Fruit fly (Drosophila melanogaster) whole organism, embryonic: ENCODE data around the gene CG43638.

ENCODE experiments used
- Asciz ChIP-seq: fragments of 200-800 bp; sonication (Bioruptor generic); optimal IDR thresholded peaks from 2 replicates; lab custom pipeline; 2017; ENCODE audit warnings: missing biosample characterization, mild to moderate bottlenecking, missing genetic modification characterization, missing genetic modification reagents
- CG11560 ChIP-seq: fragments of 200-800 bp; sonication (Bioruptor generic); IDR thresholded peaks from 3 replicates; pipeline ENCODE4 v1.3.6; 2022; ENCODE audit warnings: missing biosample characterization, missing genetic modification characterization
- CG12071 ChIP-seq: fragments of 200-800 bp; sonication (Bioruptor generic); optimal IDR thresholded peaks from 3 replicates; lab custom pipeline; 2018; ENCODE audit warnings: missing biosample characterization, mild to moderate bottlenecking, missing genetic modification characterization
- CG13775 ChIP-seq: fragments of 200-800 bp; sonication (Bioruptor generic); optimal IDR thresholded peaks from 3 replicates; lab custom pipeline; 2017; ENCODE audit warnings: missing biosample characterization, mild to moderate bottlenecking, missing genetic modification characterization
- CG1792 ChIP-seq: fragments of 200-800 bp; sonication (Bioruptor generic); optimal IDR thresholded peaks from 2 replicates; lab custom pipeline; 2016; ENCODE audit warnings: missing biosample characterization, missing genetic modification characterization
- CG2116 ChIP-seq: fragments of 200-800 bp; sonication (Bioruptor generic); optimal IDR thresholded peaks from 3 replicates; lab custom pipeline; 2018; ENCODE audit warnings: missing biosample characterization, mild to moderate bottlenecking, missing genetic modification characterization
- CG30020 ChIP-seq: fragments of 200-800 bp; optimal IDR thresholded peaks from 2 replicates; lab custom pipeline; 2019; ENCODE audit warnings: missing biosample characterization, mild to moderate bottlenecking, missing genetic modification characterization, moderate library complexity
- CG3281 ChIP-seq: fragments of 200-800 bp; sonication (Bioruptor generic); optimal IDR thresholded peaks from 3 replicates; lab custom pipeline; 2017; ENCODE audit warnings: missing biosample characterization, mild to moderate bottlenecking, missing genetic modification characterization
- CG33557 ChIP-seq: fragments of 200-800 bp; sonication (Bioruptor generic); optimal IDR thresholded peaks from 2 replicates; lab custom pipeline; 2019; ENCODE audit warnings: missing biosample characterization, mild to moderate bottlenecking, missing genetic modification characterization, moderate library complexity
- CG3847 ChIP-seq: fragments of 200-800 bp; sonication (Bioruptor generic); IDR thresholded peaks from 2 replicates; pipeline ENCODE4 v1.3.6; 2022; ENCODE audit warnings: missing biosample characterization, missing genetic modification characterization
- CG7357 ChIP-seq: fragments of 200-800 bp; sonication (Bioruptor generic); IDR thresholded peaks from 3 replicates; pipeline ENCODE4 v1.3.6; 2022; ENCODE audit warnings: missing biosample characterization, missing genetic modification characterization
- CG8089 ChIP-seq: fragments of 200-800 bp; sonication (Bioruptor generic); optimal IDR thresholded peaks from 3 replicates; lab custom pipeline; 2016; ENCODE audit warnings: missing biosample characterization, missing genetic modification characterization
- CG8281 ChIP-seq: fragments of 200-800 bp; sonication (Bioruptor generic); optimal IDR thresholded peaks from 2 replicates; lab custom pipeline; 2018; ENCODE audit warnings: missing biosample characterization, mild to moderate bottlenecking, missing genetic modification characterization, moderate library complexity
- CG8765 ChIP-seq: fragments of 200-800 bp; sonication (Bioruptor generic); IDR thresholded peaks from 2 replicates; pipeline ENCODE4 v1.3.6; 2022; ENCODE audit warnings: missing biosample characterization, missing genetic modification characterization
- CG9437 ChIP-seq: fragments of 200-800 bp; sonication (Bioruptor generic); optimal IDR thresholded peaks from 2 replicates; lab custom pipeline; 2018; ENCODE audit warnings: missing biosample characterization, mild to moderate bottlenecking, missing genetic modification characterization
- CG9797 ChIP-seq: fragments of 200-800 bp; sonication (Bioruptor generic); optimal IDR thresholded peaks from 3 replicates; lab custom pipeline; 2018; ENCODE audit warnings: missing biosample characterization, mild to moderate bottlenecking, missing genetic modification characterization
- CG9932 ChIP-seq: fragments of 200-800 bp; sonication (Bioruptor generic); IDR thresholded peaks from 2 replicates; pipeline ENCODE4 v1.3.6; 2022; ENCODE audit warnings: missing biosample characterization, missing genetic modification characterization
- CrebB ChIP-seq: fragments of 200-800 bp; sonication (Bioruptor generic); optimal IDR thresholded peaks from 3 replicates; lab custom pipeline; 2018; ENCODE audit warnings: missing biosample characterization, mild to moderate bottlenecking, missing genetic modification characterization
- D19A ChIP-seq: fragments of 200-800 bp; optimal IDR thresholded peaks from 3 replicates; lab custom pipeline; 2019; ENCODE audit warnings: missing biosample characterization, mild to moderate bottlenecking, missing genetic modification characterization, moderate library complexity
- Dll ChIP-seq: fragments of 200-800 bp; sonication (Bioruptor generic); IDR thresholded peaks from 4 replicates; pipeline ENCODE4 v1.3.6; 2022; ENCODE audit warnings: missing biosample characterization, missing genetic modification characterization; ENCODE audit not compliant: partially characterized antibody
- E2f1 ChIP-seq: fragments of 200-800 bp; sonication (Bioruptor generic); IDR thresholded peaks from 2 replicates; pipeline ENCODE4 v1.3.6; 2022; ENCODE audit warnings: missing biosample characterization, missing genetic modification characterization
- H2.0 ChIP-seq: fragments of 200-800 bp; sonication (Bioruptor generic); IDR thresholded peaks from 2 replicates; pipeline ENCODE4 v1.3.6; 2022; ENCODE audit warnings: missing biosample characterization, missing genetic modification characterization
- Hsf ChIP-seq: fragments of 200-800 bp; sonication (Bioruptor generic); optimal IDR thresholded peaks from 3 replicates; lab custom pipeline; 2016; ENCODE audit warnings: missing biosample characterization, missing genetic modification characterization
- Lim3 ChIP-seq: fragments of 200-800 bp; sonication (Bioruptor generic); IDR thresholded peaks from 2 replicates; pipeline ENCODE4 v1.3.6; 2022; ENCODE audit warnings: missing biosample characterization, missing genetic modification characterization
- MBD-R2 ChIP-seq: fragments of 200-800 bp; sonication (Bioruptor generic); IDR thresholded peaks from 2 replicates; pipeline ENCODE4 v1.3.6; 2022; ENCODE audit warnings: missing biosample characterization, missing genetic modification characterization
- MTF-1 ChIP-seq: fragments of 200-800 bp; sonication (Bioruptor generic); optimal IDR thresholded peaks from 2 replicates; lab custom pipeline; 2018; ENCODE audit warnings: missing biosample characterization, mild to moderate bottlenecking, missing genetic modification characterization, borderline replicate concordance
- Rx ChIP-seq: fragments of 200-800 bp; sonication (Bioruptor generic); IDR thresholded peaks from 2 replicates; pipeline ENCODE4 v1.3.6; 2022; ENCODE audit warnings: missing biosample characterization, missing genetic modification characterization
- abd-A ChIP-seq: fragments of 200-800 bp; sonication (Bioruptor generic); optimal IDR thresholded peaks from 3 replicates; lab custom pipeline; 2019; ENCODE audit warnings: missing biosample characterization, mild to moderate bottlenecking, missing genetic modification characterization, moderate library complexity
- ac ChIP-seq: fragments of 200-800 bp; sonication (Bioruptor generic); optimal IDR thresholded peaks from 3 replicates; lab custom pipeline; 2017; ENCODE audit warnings: missing biosample characterization, mild to moderate bottlenecking, missing genetic modification characterization
- bbx ChIP-seq: fragments of 200-800 bp; sonication (Bioruptor generic); IDR thresholded peaks from 2 replicates; pipeline ENCODE4 v1.3.6; 2022; ENCODE audit warnings: missing biosample characterization, missing genetic modification characterization; ENCODE audit not compliant: partially characterized antibody
- chinmo ChIP-seq: fragments of 200-800 bp; sonication (Bioruptor generic); IDR thresholded peaks from 4 replicates; pipeline ENCODE4 v1.3.6; 2022; ENCODE audit warnings: missing biosample characterization, missing genetic modification characterization; ENCODE audit not compliant: partially characterized antibody
- crp ChIP-seq, 2 experiments: fragments of 200-800 bp; sonication (Bioruptor generic); optimal IDR thresholded peaks; 2 replicates in 1 of 2; 3 replicates in 1 of 2; lab custom pipeline; 2017; ENCODE audit warnings: missing biosample characterization in 2 of 2, missing genetic modification characterization in 2 of 2, mild to moderate bottlenecking in 1 of 2, moderate library complexity in 1 of 2
- en ChIP-seq: fragments of 200-800 bp; sonication (Bioruptor generic); optimal IDR thresholded peaks from 2 replicates; lab custom pipeline; 2016; ENCODE audit warnings: missing biosample characterization, missing genetic modification characterization
- fd102C ChIP-seq: fragments of 200-800 bp; sonication (Bioruptor generic); optimal IDR thresholded peaks from 2 replicates; lab custom pipeline; 2018; ENCODE audit warnings: missing biosample characterization, mild to moderate bottlenecking, missing genetic modification characterization, moderate library complexity
- gcm2 ChIP-seq: fragments of 200-800 bp; sonication (Bioruptor generic); optimal IDR thresholded peaks from 2 replicates; lab custom pipeline; 2016; ENCODE audit warnings: missing biosample characterization, missing genetic modification characterization
- gro ChIP-seq: fragments of 200-800 bp; sonication (Bioruptor generic); optimal IDR thresholded peaks from 2 replicates; lab custom pipeline; 2016; ENCODE audit warnings: missing biosample characterization, missing genetic modification characterization
- hkb ChIP-seq, 2 experiments: fragments of 200-800 bp in 1 of 2; fragments of >200 bp in 1 of 2; sonication (Bioruptor generic) in 1 of 2; IDR thresholded peaks in 1 of 2; optimal IDR thresholded peaks in 1 of 2; 2 replicates each; pipeline versions ENCODE4 v1.3.6 to Lab custom; 2017 to 2022; ENCODE audit warnings: missing biosample characterization in 1 of 2, missing genetic modification characterization in 1 of 2
- kah ChIP-seq: fragments of 200-800 bp; sonication (Bioruptor generic); optimal IDR thresholded peaks from 2 replicates; lab custom pipeline; 2018; ENCODE audit warnings: missing biosample characterization, mild to moderate bottlenecking, missing genetic modification characterization
- lab ChIP-seq: fragments of 200-800 bp; sonication (Bioruptor generic); optimal IDR thresholded peaks from 3 replicates; lab custom pipeline; 2017; ENCODE audit warnings: missing biosample characterization, missing genetic modification characterization, mild to moderate bottlenecking, moderate library complexity, missing genetic modification reagents
- pfk ChIP-seq: fragments of 200-800 bp; sonication (Bioruptor generic); optimal IDR thresholded peaks from 2 replicates; lab custom pipeline; 2018; ENCODE audit warnings: missing biosample characterization, mild to moderate bottlenecking, missing genetic modification characterization, moderate library complexity
- psq ChIP-seq: fragments of 200-800 bp; sonication (Bioruptor generic); optimal IDR thresholded peaks from 2 replicates; lab custom pipeline; 2017; ENCODE audit warnings: missing biosample characterization, missing genetic modification characterization
- repo ChIP-seq: fragments of 200-800 bp; sonication (Bioruptor generic); optimal IDR thresholded peaks from 2 replicates; lab custom pipeline; 2016; ENCODE audit warnings: missing biosample characterization, missing genetic modification characterization
- rib ChIP-seq: fragments of 200-800 bp; sonication (Bioruptor generic); IDR thresholded peaks from 2 replicates; pipeline ENCODE4 v1.3.6; 2022; ENCODE audit warnings: missing biosample characterization, missing genetic modification characterization
- scrt ChIP-seq: fragments of 200-800 bp; sonication (Bioruptor generic); optimal IDR thresholded peaks from 2 replicates; lab custom pipeline; 2018; ENCODE audit warnings: missing biosample characterization, mild to moderate bottlenecking, missing genetic modification characterization, moderate library complexity
- sisA ChIP-seq: fragments of 200-800 bp; sonication (Bioruptor generic); IDR thresholded peaks from 2 replicates; pipeline ENCODE4 v1.3.6; 2022; ENCODE audit warnings: missing biosample characterization, missing genetic modification characterization
- slp2 ChIP-seq: fragments of 200-800 bp; sonication (Bioruptor generic); optimal IDR thresholded peaks from 2 replicates; lab custom pipeline; 2016; ENCODE audit warnings: missing biosample characterization, missing genetic modification characterization
- sug ChIP-seq: fragments of 200-800 bp; optimal IDR thresholded peaks from 2 replicates; lab custom pipeline; 2019; ENCODE audit warnings: missing biosample characterization, mild to moderate bottlenecking, missing genetic modification characterization, moderate library complexity
- tin ChIP-seq: fragments of 200-800 bp; sonication (Bioruptor generic); optimal IDR thresholded peaks from 3 replicates; lab custom pipeline; 2016; ENCODE audit warnings: missing biosample characterization, missing genetic modification characterization

Gene CG43638

dm6 chr3L:12037449-12038163 is 6.8 kb upstream of the CG43638 start (continued):
- TF ChIP-seq CG12071: no peak
- no peak for TF ChIP-seq CrebB (tag; lab: Kevin White, UChicago)
- no peak for TF ChIP-seq CG8765 (GFP tag; lab: Robert Waterston, UW)
- TF ChIP-seq psq (GFP tag; lab: Kevin White, UChicago): no peak
- TF ChIP-seq Hsf: no peak
- TF ChIP-seq CG8089 (GFP tag; lab: Kevin White, UChicago): no peak
- no peak for TF ChIP-seq scrt (GFP tag; lab: Kevin White, UChicago)
- TF ChIP-seq CG3847 (GFP tag; lab: Robert Waterston, UW): no peak
- no peak for TF ChIP-seq CG30020
- TF ChIP-seq Dll: no peak
- TF ChIP-seq CG1792: peak; percentile 36
- TF ChIP-seq CG11560 (tag; lab: Robert Waterston, UW): 0 out of 3 replicates have a peak, but pooled peaks have one; percentile 28
- TF ChIP-seq pfk (GFP tag; lab: Kevin White, UChicago): no peak
- 0 out of 2 replicates have a peak, but pooled peaks have one; percentile 27 for TF ChIP-seq H2.0 (GFP tag; lab: Robert Waterston, UW)
- TF ChIP-seq CG9797 (GFP tag; lab: Kevin White, UChicago): no peak
- no peak for TF ChIP-seq slp2 (GFP tag; lab: Kevin White, UChicago)
- peak; percentile 12; the same call in 1 of the 2 replicates for TF ChIP-seq Rx (GFP tag; lab: Robert Waterston, UW)
- no peak for TF ChIP-seq CG2116 (GFP tag; lab: Kevin White, UChicago)
- TF ChIP-seq fd102C (GFP tag; lab: Kevin White, UChicago): no peak
- peak; percentile 72 for TF ChIP-seq D19A (tag; lab: Kevin White, UChicago)
- TF ChIP-seq CG9437: no peak
- TF ChIP-seq abd-A (tag; lab: Kevin White, UChicago): peak; percentile 48
- peak; percentile 19 for TF ChIP-seq CG13775 (GFP tag; lab: Kevin White, UChicago)
- peak; percentile 42; the same call in 1 of the 2 replicates for TF ChIP-seq MBD-R2 (GFP tag; lab: Robert Waterston, UW)
- TF ChIP-seq rib: no peak
- TF ChIP-seq kah: no peak
- TF ChIP-seq MTF-1 (GFP tag; lab: Kevin White, UChicago): no peak
- TF ChIP-seq gro (GFP tag; lab: Kevin White, UChicago): no peak
- no peak for TF ChIP-seq bbx
- peak; percentile 62 for TF ChIP-seq repo (GFP tag; lab: Kevin White, UChicago)
- TF ChIP-seq CG8281 (tag; lab: Kevin White, UChicago): no peak
- TF ChIP-seq en: no peak
- peak; percentile 74 for TF ChIP-seq tin (GFP tag; lab: Kevin White, UChicago)
- TF ChIP-seq crp (GFP tag; optimal IDR thresholded peaks at IDR 0.05; lab: Kevin White, UChicago): no peak
- TF ChIP-seq gcm2 (GFP tag; lab: Kevin White, UChicago): no peak
- TF ChIP-seq chinmo (GFP tag; lab: Robert Waterston, UW): no peak
- TF ChIP-seq CG33557: peak; percentile 27
- TF ChIP-seq sug (tag; lab: Kevin White, UChicago): no peak
- TF ChIP-seq CG7357 (GFP tag; lab: Robert Waterston, UW): peak; percentile 62; the same call in 2 of the 3 replicates
- TF ChIP-seq ac (GFP tag; lab: Kevin White, UChicago): no peak
- TF ChIP-seq E2f1: peak; percentile 63; the same call in 1 of the 2 replicates
- TF ChIP-seq sisA (GFP tag; lab: Robert Waterston, UW): peak; percentile 54; the same call in 1 of the 2 replicates
- peak; percentile 66 for TF ChIP-seq CG3281 (GFP tag; lab: Kevin White, UChicago)
- TF ChIP-seq Asciz (GFP tag; lab: Kevin White, UChicago): peak; percentile 39
- peak; percentile 43 for TF ChIP-seq lab (GFP tag; lab: Kevin White, UChicago)
- peak; percentile 30; the same call in 1 of the 2 replicates for TF ChIP-seq CG9932
- no peak for TF ChIP-seq hkb (optimal IDR thresholded peaks at IDR 0.05; lab: Kevin White, UChicago)
- peak; percentile 54 for TF ChIP-seq hkb (GFP tag; IDR thresholded peaks at IDR 0.05; lab: Robert Waterston, UW)
- no peak for TF ChIP-seq Lim3 (GFP tag; lab: Robert Waterston, UW)
